Worm (Caenorhabditis elegans) whole organism, late embryonic: ENCODE results near the gene E04F6.8.

Experiments used
- fkh-10 ChIP-seq: fragments of 150-350 bp; optimal IDR thresholded peaks from 2 replicates; lab custom pipeline; 2014; ENCODE audit warnings: missing biosample characterization, missing genetic modification reagents, missing genetic modification characterization
- fkh-6 ChIP-seq: sonication (generic microtip); optimal IDR thresholded peaks from 2 replicates; lab custom pipeline; 2016; ENCODE audit warnings: missing genetic modification characterization, missing compliant biosample characterization
- odd-2 ChIP-seq: sonication (generic microtip); optimal IDR thresholded peaks from 2 replicates; lab custom pipeline; 2017; ENCODE audit warnings: antibody characterized with exemption, mild to moderate bottlenecking, missing genetic modification characterization, missing compliant biosample characterization
- rnt-1 ChIP-seq: sonication (generic microtip); optimal IDR thresholded peaks from 2 replicates; lab custom pipeline; 2016; ENCODE audit warnings: missing genetic modification characterization, missing compliant biosample characterization
- tbx-7 ChIP-seq: sonication (generic microtip); optimal IDR thresholded peaks from 2 replicates; lab custom pipeline; 2016; ENCODE audit warnings: missing genotype, missing genetic modification characterization, missing compliant biosample characterization
- unc-86 ChIP-seq: sonication (generic microtip); optimal IDR thresholded peaks from 2 replicates; lab custom pipeline; 2016; ENCODE audit warnings: missing genetic modification characterization, missing compliant biosample characterization

DNA sequence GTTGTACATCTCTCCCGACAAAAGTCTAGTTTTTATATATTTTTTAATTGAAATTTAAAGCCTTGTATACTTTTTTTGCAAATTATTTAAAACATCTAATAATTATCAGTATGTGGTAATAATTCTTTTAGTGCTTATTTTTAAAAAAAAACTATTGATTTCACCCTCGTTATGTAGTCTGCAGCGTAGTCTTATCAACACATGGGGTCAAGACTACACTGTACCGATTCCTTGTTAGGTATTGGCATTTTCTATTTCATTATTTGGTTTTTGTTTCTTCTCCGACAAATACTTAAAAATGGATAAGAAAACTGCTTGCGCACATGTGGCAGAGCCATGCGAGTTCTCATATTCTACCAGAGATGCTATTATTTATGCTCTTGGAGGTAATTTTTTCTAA, 15.1 kb downstream of the E04F6.8 start, which contains the start of gene maoc-1:
- no peak for TF ChIP-seq fkh-6 (tag; lab: Kevin White, UChicago)
- TF ChIP-seq fkh-10 (GFP tag; lab: Kevin White, UChicago): no peak
- no peak for TF ChIP-seq rnt-1 (tag; lab: Kevin White, UChicago)
- no peak for TF ChIP-seq tbx-7 (tag; lab: Kevin White, UChicago)
- no peak for TF ChIP-seq odd-2 (tag; lab: Kevin White, UChicago)
- no peak for TF ChIP-seq unc-86 (tag; lab: Kevin White, UChicago)
